Fruit fly (Drosophila melanogaster): ENCODE measurements around the gene Tbh.

Tbh gene

DNA sequence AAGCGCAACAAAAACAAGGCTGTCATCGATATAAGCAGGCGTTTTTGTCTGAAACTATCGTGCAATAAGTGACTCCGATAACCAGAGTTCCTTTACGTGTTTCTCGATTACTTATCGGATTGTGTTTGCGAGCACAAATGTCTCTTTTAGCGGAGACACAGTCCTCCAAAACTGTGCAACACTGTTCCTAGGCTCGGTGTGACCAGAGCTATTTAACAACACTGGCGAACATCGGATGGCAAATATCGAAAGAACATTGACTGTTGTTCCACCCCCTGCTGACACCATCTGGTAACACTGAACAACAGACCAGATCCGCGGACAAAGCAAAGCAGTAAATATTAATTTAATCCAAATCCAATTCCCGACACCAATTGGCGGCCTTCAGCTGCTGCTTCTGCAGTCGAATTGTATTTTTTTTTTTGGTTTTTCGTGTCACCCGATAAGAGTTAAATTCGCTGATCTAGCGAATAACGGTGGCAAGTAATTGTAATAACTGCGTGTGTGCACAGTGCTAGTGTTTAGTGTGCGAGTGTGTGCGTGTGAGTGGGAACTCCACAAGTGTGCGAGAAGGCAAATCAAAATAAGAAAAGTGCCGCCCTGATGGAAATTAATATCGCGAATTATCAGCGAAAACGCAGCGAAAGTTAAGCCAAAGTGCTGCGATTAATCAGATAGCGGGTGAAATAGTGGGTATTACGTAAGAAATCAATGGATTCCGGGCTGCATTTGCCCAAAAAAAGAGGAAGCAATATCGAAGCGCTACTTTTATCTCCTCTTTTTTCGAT, 66.1 kb downstream of the Tbh start, which contains the start of gene mys (continued):
- TF ChIP-seq CG3847 (GFP tag; IDR thresholded peaks at IDR 0.05): peak; percentile 91
- peak; percentile 4 for TF ChIP-seq gcm (GFP tag; optimal IDR thresholded peaks at IDR 0.05)
- peak; percentile 51 for TF ChIP-seq Chrac-16 (GFP tag; optimal IDR thresholded peaks at IDR 0.05)
- TF ChIP-seq Optix (GFP tag; IDR thresholded peaks at IDR 0.05): peak; percentile 47; the same call in 1 of the 3 replicates
- TF ChIP-seq Sry-β (GFP tag; optimal IDR thresholded peaks at IDR 0.05): no peak
- TF ChIP-seq eyg (GFP tag; optimal IDR thresholded peaks at IDR 0.05): peak; percentile 71
- peak; percentile 84 for TF ChIP-seq zfh2 (GFP tag; optimal IDR thresholded peaks at IDR 0.05)
- TF ChIP-seq pum (GFP tag; optimal IDR thresholded peaks at IDR 0.05): peak; percentile 76
- TF ChIP-seq gro (GFP tag; optimal IDR thresholded peaks at IDR 0.05): peak; percentile 88
- TF ChIP-seq crp (GFP tag; optimal IDR thresholded peaks at IDR 0.05): peak in 1 of 2 experiments; percentile 53
- TF ChIP-seq CG15479 (GFP tag; optimal IDR thresholded peaks at IDR 0.05): no peak
- TF ChIP-seq Hand (GFP tag; optimal IDR thresholded peaks at IDR 0.05): no peak
- no peak for TF ChIP-seq Abd-B (GFP tag; optimal IDR thresholded peaks at IDR 0.05)
- TF ChIP-seq peb (GFP tag; IDR thresholded peaks at IDR 0.05): no peak
- TF ChIP-seq Doc3 (GFP tag; IDR thresholded peaks at IDR 0.05; ENCODE audit: partially characterized antibody): peak; percentile 89
- peak; percentile 84 for TF ChIP-seq jumu (GFP tag; optimal IDR thresholded peaks at IDR 0.05)
- TF ChIP-seq ci (GFP tag; IDR thresholded peaks at IDR 0.05): peak; percentile 83
- TF ChIP-seq CG2116 (GFP tag; optimal IDR thresholded peaks at IDR 0.05): peak; percentile 97
- TF ChIP-seq nerfin-1 (tag; optimal IDR thresholded peaks at IDR 0.05): no peak
- peak; percentile 92 for TF ChIP-seq CG33213 (GFP tag; optimal IDR thresholded peaks at IDR 0.05)
- peak; percentile 89 for TF ChIP-seq sna (GFP tag; IDR thresholded peaks at IDR 0.05; ENCODE audit: partially characterized antibody)
- no peak for TF ChIP-seq CG14667 (GFP tag; IDR thresholded peaks at IDR 0.05)
- no peak for TF ChIP-seq ase (GFP tag; IDR thresholded peaks at IDR 0.05)
- peak; percentile 33; the same call in 1 of the 2 replicates for TF ChIP-seq Atf6 (GFP tag; IDR thresholded peaks at IDR 0.05)
- peak; percentile 70 for TF ChIP-seq fu2 (GFP tag; optimal IDR thresholded peaks at IDR 0.05)
- TF ChIP-seq dm (GFP tag; optimal IDR thresholded peaks at IDR 0.05): peak; percentile 13
- TF ChIP-seq psq (GFP tag; optimal IDR thresholded peaks at IDR 0.05): peak; percentile 26
- TF ChIP-seq CG8944 (GFP tag; optimal IDR thresholded peaks at IDR 0.05): peak; percentile 75
- peak; percentile 100 for TF ChIP-seq CG9797 (GFP tag; optimal IDR thresholded peaks at IDR 0.05)
- peak; percentile 71 for TF ChIP-seq CG15601 (tag; optimal IDR thresholded peaks at IDR 0.05)
- TF ChIP-seq klu (GFP tag; IDR thresholded peaks at IDR 0.05): peak; percentile 64; the same call in 1 of the 2 replicates
- TF ChIP-seq CG13296 (GFP tag; optimal IDR thresholded peaks at IDR 0.05): peak; percentile 48
- peak; percentile 4 for TF ChIP-seq CG17385 (GFP tag; optimal IDR thresholded peaks at IDR 0.05)
- peak; percentile 59 for TF ChIP-seq E2f2 (GFP tag; IDR thresholded peaks at IDR 0.05)
- TF ChIP-seq PHDP (tag; optimal IDR thresholded peaks at IDR 0.05): peak; percentile 48
- no peak for TF ChIP-seq cwo (GFP tag; optimal IDR thresholded peaks at IDR 0.05)
- TF ChIP-seq CoRest (tag; optimal IDR thresholded peaks at IDR 0.05): peak; percentile 61
- no peak for TF ChIP-seq CG11723 (GFP tag; optimal IDR thresholded peaks at IDR 0.05)
- TF ChIP-seq CG15011 (GFP tag; optimal IDR thresholded peaks at IDR 0.05): no peak
- TF ChIP-seq CG12391 (tag; optimal IDR thresholded peaks at IDR 0.05): peak; percentile 66
- TF ChIP-seq Bteb2 (GFP tag; optimal IDR thresholded peaks at IDR 0.05): peak; percentile 39
- peak; percentile 58 to 68 for TF ChIP-seq Pdp1 (GFP tag; optimal IDR thresholded peaks at IDR 0.05)
- TF ChIP-seq CG13424 (tag; optimal IDR thresholded peaks at IDR 0.05): peak; percentile 48
- 0 out of 2 replicates have a peak, but pooled peaks have one; percentile 28 for TF ChIP-seq CG1024 (GFP tag; IDR thresholded peaks at IDR 0.05)
- peak; percentile 8 for TF ChIP-seq slp2 (GFP tag; optimal IDR thresholded peaks at IDR 0.05)
- peak; percentile 38; the same call in 1 of the 2 replicates for TF ChIP-seq lmd (GFP tag; IDR thresholded peaks at IDR 0.05)
- TF ChIP-seq insv (GFP tag; optimal IDR thresholded peaks at IDR 0.05): peak in 1 of 2 experiments; percentile 91
- no peak for TF ChIP-seq CG10274 (GFP tag; optimal IDR thresholded peaks at IDR 0.05)

All from whole organism, embryonic.